Worm (Caenorhabditis elegans) whole organism, late embryonic: ENCODE data around the gene Y22D7AL.6.

Source experiments
- elt-2 ChIP-seq: sonication (generic microtip); optimal IDR thresholded peaks from 2 replicates; lab custom pipeline; 2016; ENCODE audit warnings: missing genetic modification reagents, missing genetic modification characterization, missing compliant biosample characterization
- nhr-11 ChIP-seq: fragments of 150-350 bp; optimal IDR thresholded peaks from 2 replicates; lab custom pipeline; 2014; ENCODE audit warnings: missing biosample characterization, missing genetic modification characterization
- nhr-232 ChIP-seq: sonication (generic microtip); optimal IDR thresholded peaks from 2 replicates; lab custom pipeline; 2016; ENCODE audit warnings: missing genetic modification characterization, missing compliant biosample characterization

- TF ChIP-seq nhr-232 (tag; lab: Kevin White, UChicago) (no peak), elt-2 (no peak), nhr-11 (tag; lab: Kevin White, UChicago) (no peak)
Observed at ce11 chrIII:1626524-1626923, 21.8 kb downstream of the Y22D7AL.6 start, which contains the start of gene Y22D7AL.4.
